Worm (Caenorhabditis elegans): ENCODE measurements around the gene H38K22.9.
A peak's percentile ranks its signal among the peaks of the same experiment; 100 is the strongest.

H38K22.9 gene

DNA sequence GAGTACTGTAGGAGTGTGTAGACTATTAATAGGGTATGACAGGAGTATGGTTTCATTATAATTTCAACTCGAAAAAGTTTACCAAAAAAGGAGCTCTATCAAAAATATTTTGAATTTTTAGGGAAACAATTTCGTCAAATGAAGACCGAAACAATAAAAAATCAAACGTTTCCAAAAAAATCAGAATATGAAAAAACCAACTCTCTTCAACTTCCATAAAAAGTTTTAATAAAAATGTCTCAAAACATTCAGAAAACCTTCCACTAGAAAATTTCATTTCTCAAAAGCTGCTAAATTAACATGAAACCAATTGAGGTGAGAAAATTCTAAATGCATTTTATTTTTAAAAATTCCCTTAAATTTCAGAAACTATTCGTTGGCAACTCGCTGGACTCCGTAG, 46.6 kb downstream of the H38K22.9 start, which contains the start of gene ckb-3:
TSS of gene ckb-3 (plus strand) at position 301 of the 400 bp plus-strand sequence.
- no peak for TF ChIP-seq nhr-102 (tag; optimal IDR thresholded peaks at IDR 0.05)
- no peak for TF ChIP-seq fos-1 (tag; optimal IDR thresholded peaks at IDR 0.05)
- no peak for TF ChIP-seq ceh-20 (GFP tag; IDR thresholded peaks at IDR 0.05)
- TF ChIP-seq set-16 (GFP tag; IDR thresholded peaks at IDR 0.05): no peak
- no peak for TF ChIP-seq ces-1 (GFP tag; optimal IDR thresholded peaks at IDR 0.05)

DNA sequence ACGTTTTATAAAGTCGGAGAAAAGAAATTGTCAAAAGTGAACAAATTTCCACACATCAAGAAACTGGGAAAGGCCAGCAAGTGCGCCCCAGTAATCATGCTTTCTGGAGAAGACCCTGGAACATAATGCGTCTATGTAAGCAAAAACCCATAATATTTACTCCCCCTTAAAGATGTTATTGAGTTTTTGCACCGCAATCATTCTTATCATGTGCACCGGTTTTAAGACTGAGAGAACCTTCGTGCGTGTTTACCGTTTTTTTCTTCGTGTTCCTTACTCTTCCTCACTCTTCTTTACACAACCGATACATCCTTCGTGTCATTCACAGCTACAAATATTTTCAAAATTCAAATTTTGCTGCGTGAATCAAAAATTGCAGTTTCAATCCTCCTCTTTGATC, 48.9 kb downstream of the H38K22.9 start:
- TF ChIP-seq daf-16 (GFP tag; optimal IDR thresholded peaks at IDR 0.05): no peak
- TF ChIP-seq daf-16 (tag; optimal IDR thresholded peaks at IDR 0.05): peak; percentile 97
- no peak for TF ChIP-seq arid-1 (GFP tag; conservative IDR thresholded peaks at IDR 0.05)

All from whole organism, L4 larva.